Fruit fly (Drosophila melanogaster) whole organism, pupa: ENCODE results near the gene CG10286.
A peak's percentile ranks its signal among the peaks of the same experiment; 100 is the strongest.

Source experiments
- CG10348 ChIP-seq: fragments of 200-800 bp; sonication (Bioruptor generic); IDR thresholded peaks from 2 replicates; pipeline ENCODE4 v1.3.6; 2022; ENCODE audit warnings: missing biosample characterization, missing genetic modification characterization
- CG12605 ChIP-seq: fragments of 200-800 bp; sonication (Bioruptor generic); IDR thresholded peaks from 2 replicates; pipeline ENCODE4 v1.3.6; 2022; ENCODE audit warnings: missing biosample characterization, missing genetic modification characterization
- CG13204 ChIP-seq: fragments of 200-800 bp; sonication (Bioruptor generic); optimal IDR thresholded peaks from 2 replicates; lab custom pipeline; 2018; ENCODE audit warnings: missing biosample characterization, mild to moderate bottlenecking, missing genetic modification characterization, moderate library complexity
- CG15710 ChIP-seq: fragments of 200-800 bp; sonication (Bioruptor generic); optimal IDR thresholded peaks from 2 replicates; lab custom pipeline; 2018; ENCODE audit warnings: missing biosample characterization, mild to moderate bottlenecking, missing genetic modification characterization, moderate library complexity
- CG17806 ChIP-seq: fragments of 200-800 bp; sonication (Bioruptor generic); optimal IDR thresholded peaks from 2 replicates; lab custom pipeline; 2018; ENCODE audit warnings: missing biosample characterization, mild to moderate bottlenecking, missing genetic modification characterization, moderate library complexity
- CG32121 ChIP-seq: fragments of 200-800 bp; sonication (Bioruptor generic); IDR thresholded peaks from 2 replicates; pipeline ENCODE4 v1.3.6; 2022; ENCODE audit warnings: missing biosample characterization, missing genetic modification characterization
- CG34367 ChIP-seq: fragments of 200-800 bp; sonication (Bioruptor generic); optimal IDR thresholded peaks from 2 replicates; lab custom pipeline; 2018; ENCODE audit warnings: missing biosample characterization, mild to moderate bottlenecking, missing genetic modification characterization
- CG4496 ChIP-seq: fragments of 200-800 bp; sonication (Bioruptor generic); IDR thresholded peaks from 3 replicates; pipeline ENCODE4 v1.3.6; 2022; ENCODE audit warnings: missing biosample characterization, missing genetic modification characterization
- CG8159 ChIP-seq: fragments of 200-800 bp; sonication (Bioruptor generic); optimal IDR thresholded peaks from 3 replicates; lab custom pipeline; 2018; ENCODE audit warnings: missing biosample characterization, mild to moderate bottlenecking, missing genetic modification characterization, moderate library complexity
- D1 ChIP-seq: fragments of 200-800 bp; sonication (Bioruptor generic); optimal IDR thresholded peaks from 2 replicates; lab custom pipeline; 2018; ENCODE audit warnings: missing biosample characterization, mild to moderate bottlenecking, missing genetic modification characterization, moderate library complexity
- EcR ChIP-seq: fragments of 200-800 bp; sonication (Bioruptor generic); optimal IDR thresholded peaks from 3 replicates; lab custom pipeline; 2019; ENCODE audit warnings: missing biosample characterization, missing genetic modification characterization, mild to moderate bottlenecking, moderate library complexity, missing genetic modification reagents
- fd96Ca ChIP-seq: fragments of 200-800 bp; sonication (Bioruptor generic); IDR thresholded peaks from 3 replicates; pipeline ENCODE4 v1.3.6; 2022; ENCODE audit warnings: missing biosample characterization, missing genetic modification characterization
- rn ChIP-seq: fragments of 200-800 bp; sonication (Bioruptor generic); IDR thresholded peaks from 2 replicates; pipeline ENCODE4 v1.3.6; 2022; ENCODE audit warnings: missing biosample characterization, missing genetic modification characterization

- TF ChIP-seq rn (GFP tag; lab: Robert Waterston, UW), result peak; percentile 63; the same call in 1 of the 2 replicates
- peak; percentile 88 for TF ChIP-seq CG4496
- peak; percentile 88; the same call in 1 of the 2 replicates for TF ChIP-seq CG32121 (GFP tag; lab: Robert Waterston, UW)
- TF ChIP-seq CG17806 (tag; lab: Kevin White, UChicago), result peak; percentile 71
- no peak for TF ChIP-seq CG10348 (GFP tag; lab: Robert Waterston, UW)
- TF ChIP-seq CG34367 (tag; lab: Kevin White, UChicago), result peak; percentile 48
- no peak for TF ChIP-seq EcR
- peak; percentile 59 for TF ChIP-seq CG15710
- no peak for TF ChIP-seq CG13204 (GFP tag; lab: Kevin White, UChicago)
- TF ChIP-seq fd96Ca, result peak; percentile 74; the same call in 1 of the 3 replicates
- TF ChIP-seq CG8159 (tag; lab: Kevin White, UChicago), result peak; percentile 61
- TF ChIP-seq D1 (tag; lab: Kevin White, UChicago), result peak; percentile 28
- no peak; the same call in none of the 2 replicates for TF ChIP-seq CG12605 (GFP tag; lab: Robert Waterston, UW)
Measured at dm6 chr3R:6404174-6404573, 35.4 kb downstream of the CG10286 start.
